Worm (Caenorhabditis elegans) whole organism, young adult: ENCODE data around the gene C28H8.8.

Experiments
- C17E4.6 ChIP-seq: fragments of 200-800 bp; sonication (Bioruptor generic); IDR thresholded peaks from 2 replicates; pipeline ENCODE4 v1.3.6; 2022; ENCODE audit warnings: missing genetic modification reagents, missing genetic modification characterization, missing compliant biosample characterization
- Y56A3A.18 ChIP-seq: fragments of 200-800 bp; sonication (Bioruptor generic); IDR thresholded peaks from 2 replicates; pipeline ENCODE4 v1.3.6; 2022; ENCODE audit warnings: missing genetic modification reagents, missing genetic modification characterization, missing compliant biosample characterization
- ceh-27 ChIP-seq: fragments of 200-800 bp; sonication (Bioruptor generic); optimal IDR thresholded peaks from 2 replicates; lab custom pipeline; 2018; ENCODE audit warnings: mild to moderate bottlenecking, missing genetic modification characterization, moderate library complexity, missing compliant biosample characterization
- dox-1 ChIP-seq: fragments of 200-800 bp; sonication (Bioruptor generic); IDR thresholded peaks from 2 replicates; pipeline ENCODE4 v1.3.6; 2022; ENCODE audit warnings: missing genetic modification reagents, missing genetic modification characterization, missing compliant biosample characterization
- dpl-1 ChIP-seq: fragments of 150-350 bp; optimal IDR thresholded peaks from 2 replicates; lab custom pipeline; 2014; ENCODE audit warnings: missing biosample characterization, missing genetic modification reagents, missing genetic modification characterization
- lin-40 ChIP-seq: sonication (generic microtip); optimal IDR thresholded peaks from 2 replicates; lab custom pipeline; 2016; ENCODE audit warnings: missing genetic modification characterization, mild to moderate bottlenecking, missing compliant biosample characterization, missing genotype, missing genetic modification reagents
- tlf-1 ChIP-seq: fragments of 200-800 bp; sonication (Bioruptor generic); optimal IDR thresholded peaks from 2 replicates; lab custom pipeline; 2018; ENCODE audit warnings: mild to moderate bottlenecking, missing genetic modification characterization, missing compliant biosample characterization
- ztf-3 ChIP-seq: fragments of 200-800 bp; sonication (Bioruptor generic); optimal IDR thresholded peaks from 2 replicates; lab custom pipeline; 2018; ENCODE audit warnings: mild to moderate bottlenecking, missing genetic modification characterization, missing compliant biosample characterization

- TF ChIP-seq tlf-1 (GFP tag; lab: Kevin White, UChicago) = no peak
- TF ChIP-seq ceh-27 (GFP tag; lab: Kevin White, UChicago) = no peak
- TF ChIP-seq Y56A3A.18 (GFP tag; lab: Robert Waterston, UW) = no peak
- no peak for TF ChIP-seq dox-1 (GFP tag; lab: Robert Waterston, UW)
- TF ChIP-seq ztf-3 = no peak
- TF ChIP-seq dpl-1 = no peak
- TF ChIP-seq C17E4.6 = no peak
- no peak for TF ChIP-seq lin-40 (tag; lab: Kevin White, UChicago)
Measured at ce11 chrIII:5859008-5859407, 29.6 kb downstream of the C28H8.8 start, which contains the start of gene dpf-4.
